Worm (Caenorhabditis elegans) whole organism, young adult: ENCODE measurements around the gene Y66D12A.3.

Experiments used
- aptf-3 ChIP-seq: fragments of 200-800 bp; sonication (Bioruptor generic); IDR thresholded peaks from 2 replicates; pipeline ENCODE4 v1.3.6; 2022; ENCODE audit warnings: missing genetic modification characterization, missing compliant biosample characterization
- lin-35 ChIP-seq, 3 experiments: fragments of 150-350 bp in 2 of 3; sonication (generic microtip) in 1 of 3; optimal IDR thresholded peaks; 2 replicates each; lab custom pipeline; 2014 to 2018; ENCODE audit warnings: missing biosample characterization in 3 of 3, missing genetic modification characterization in 3 of 3, missing genetic modification reagents in 3 of 3
- madf-10 ChIP-seq: sonication (generic microtip); optimal IDR thresholded peaks from 2 replicates; lab custom pipeline; 2016; ENCODE audit warnings: mild to moderate bottlenecking, missing genetic modification characterization, missing compliant biosample characterization
- nhr-179 ChIP-seq: sonication (generic microtip); optimal IDR thresholded peaks from 2 replicates; lab custom pipeline; 2016; ENCODE audit warnings: mild to moderate bottlenecking, missing genetic modification characterization, missing compliant biosample characterization
- rcor-1 ChIP-seq: fragments of 200-800 bp; sonication (Bioruptor generic); IDR thresholded peaks from 2 replicates; pipeline ENCODE4 v1.3.6; 2022; ENCODE audit warnings: missing genetic modification reagents, missing genetic modification characterization, missing compliant biosample characterization
- sea-2 ChIP-seq: fragments of 200-800 bp; sonication (Bioruptor generic); IDR thresholded peaks from 2 replicates; pipeline ENCODE4 v1.3.6; 2022; ENCODE audit warnings: missing genetic modification characterization, missing compliant biosample characterization

Gene Y66D12A.3

DNA sequence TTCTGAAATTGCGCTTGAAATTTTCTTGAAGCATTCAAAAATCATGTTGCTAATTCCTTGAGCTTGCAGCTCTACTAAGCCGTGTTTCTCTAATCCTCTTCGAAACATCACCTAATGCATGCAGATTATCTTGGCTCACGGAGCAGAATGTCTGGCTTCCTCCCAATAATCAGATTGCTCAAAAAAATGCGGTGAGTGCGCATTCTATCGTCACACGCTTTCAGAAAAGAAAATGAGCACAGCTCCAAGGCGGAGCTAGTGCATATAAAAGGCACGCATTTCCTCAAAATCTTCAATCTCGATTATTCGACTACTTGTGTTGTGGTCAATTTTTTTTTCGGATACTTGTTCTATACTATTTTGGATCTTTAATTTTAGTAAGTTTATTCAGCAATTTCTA is 52.3 kb downstream of the Y66D12A.3 start:
- TF ChIP-seq sea-2 (GFP tag; lab: Robert Waterston, UW) (no peak), lin-35 (GFP tag; optimal IDR thresholded peaks at IDR 0.05; lab: Kevin White, UChicago) (peak in 1 of 3 experiments; percentile 38), nhr-179 (no peak), rcor-1 (GFP tag; lab: Robert Waterston, UW) (no peak), aptf-3 (GFP tag; lab: Robert Waterston, UW) (no peak), madf-10 (tag; lab: Kevin White, UChicago) (no peak)
